Worm (Caenorhabditis elegans) whole organism, L2 larva: Measurements from ENCODE around the gene clec-221.

ENCODE experiments used
- C34F6.9 ChIP-seq: fragments of 150-350 bp; optimal IDR thresholded peaks from 2 replicates; lab custom pipeline; 2014; ENCODE audit warnings: missing biosample characterization, missing genetic modification characterization
- F13H6.1 ChIP-seq: sonication (generic microtip); optimal IDR thresholded peaks from 2 replicates; lab custom pipeline; 2016; ENCODE audit warnings: missing genetic modification characterization, missing compliant biosample characterization
- lin-11 ChIP-seq: fragments of 150-350 bp; sonication (generic microtip); optimal IDR thresholded peaks from 2 replicates; lab custom pipeline; 2014; ENCODE audit warnings: missing biosample characterization, missing genetic modification characterization, inconsistent platforms, mixed read lengths
- nhr-11 ChIP-seq: fragments of 150-350 bp; optimal IDR thresholded peaks from 2 replicates; lab custom pipeline; 2014; ENCODE audit warnings: missing biosample characterization, missing genetic modification characterization
- ztf-11 ChIP-seq: sonication (generic microtip); optimal IDR thresholded peaks from 2 replicates; lab custom pipeline; 2017; ENCODE audit warnings: missing biosample characterization, missing genetic modification characterization

DNA sequence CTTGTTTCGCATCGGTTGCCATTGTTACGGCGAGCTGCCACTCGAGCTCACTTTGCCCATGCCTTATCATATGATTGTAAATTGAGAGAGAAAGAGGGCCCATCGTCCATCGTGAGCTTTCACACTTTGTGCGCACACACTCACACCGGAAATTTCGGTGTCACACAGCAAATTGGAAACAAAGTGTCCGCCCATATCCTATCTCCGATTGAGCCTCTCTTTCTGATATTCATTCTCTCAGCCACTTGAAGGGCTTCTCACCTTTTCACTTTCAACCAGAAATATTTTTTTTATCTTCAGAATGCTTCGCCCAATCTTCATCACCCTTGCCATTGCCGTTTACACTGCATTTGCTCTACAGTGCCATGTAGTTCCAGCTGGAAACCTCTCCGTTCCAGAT is 24.7 kb downstream of the clec-221 start, which contains the start of gene F58B4.3:
- TF ChIP-seq lin-11, result peak; percentile 39
- TF ChIP-seq C34F6.9 (tag; lab: Kevin White, UChicago), result no peak
- TF ChIP-seq F13H6.1, result no peak
- no peak for TF ChIP-seq ztf-11 (tag; lab: Kevin White, UChicago)
- no peak for TF ChIP-seq nhr-11 (tag; lab: Kevin White, UChicago)
